Worm (Caenorhabditis elegans) whole organism, L1 larva: ENCODE measurements around the gene pals-21.

Experiments
- aly-2 ChIP-seq: fragments of 150-350 bp; optimal IDR thresholded peaks from 2 replicates; lab custom pipeline; 2014; ENCODE audit warnings: missing biosample characterization, missing genetic modification characterization
- ama-1 ChIP-seq: fragments of 150-350 bp; optimal IDR thresholded peaks from 2 replicates; lab custom pipeline; 2014
- blmp-1 ChIP-seq: fragments of 150-350 bp; optimal IDR thresholded peaks from 2 replicates; lab custom pipeline; 2014; ENCODE audit warnings: missing biosample characterization, missing genetic modification characterization
- ces-1 ChIP-seq: fragments of 150-350 bp; optimal IDR thresholded peaks from 2 replicates; lab custom pipeline; 2014; ENCODE audit warnings: missing biosample characterization, missing genetic modification reagents, missing genetic modification characterization
- efl-1 ChIP-seq, 4 experiments: fragments of 150-350 bp; optimal IDR thresholded peaks in 3 of 4; peaks in 1 of 4; 1 replicate in 1 of 4; 2 replicates in 3 of 4; lab custom pipeline; 2014; ENCODE audit warnings: missing biosample characterization in 2 of 4, missing genetic modification characterization in 2 of 4, missing genetic modification reagents in 2 of 4
- jun-1 ChIP-seq: fragments of 150-350 bp; optimal IDR thresholded peaks from 2 replicates; lab custom pipeline; 2014; ENCODE audit warnings: missing biosample characterization, missing genetic modification reagents, missing genetic modification characterization
- lin-15B ChIP-seq: fragments of 150-350 bp; sonication (generic microtip); optimal IDR thresholded peaks from 3 replicates; lab custom pipeline; 2014; ENCODE audit warnings: missing biosample characterization, missing genetic modification characterization
- nhr-11 ChIP-seq: fragments of 150-350 bp; optimal IDR thresholded peaks from 2 replicates; lab custom pipeline; 2014; ENCODE audit warnings: missing biosample characterization, missing genetic modification characterization
- nhr-76 ChIP-seq: sonication (generic microtip); optimal IDR thresholded peaks from 2 replicates; lab custom pipeline; 2017; ENCODE audit warnings: missing biosample characterization, missing genetic modification characterization
- skn-1 ChIP-seq: fragments of 150-350 bp; optimal IDR thresholded peaks from 2 replicates; lab custom pipeline; 2014; ENCODE audit warnings: missing biosample characterization, missing genetic modification characterization
- snpc-4 ChIP-seq: fragments of 150-350 bp; optimal IDR thresholded peaks from 2 replicates; lab custom pipeline; 2014; ENCODE audit warnings: missing biosample characterization, missing genetic modification characterization
- sptf-1 ChIP-seq: fragments of 150-350 bp; optimal IDR thresholded peaks from 2 replicates; lab custom pipeline; 2014; ENCODE audit warnings: missing biosample characterization, missing genetic modification characterization
- swsn-7 ChIP-seq: sonication (generic microtip); optimal IDR thresholded peaks from 2 replicates; lab custom pipeline; 2016; ENCODE audit warnings: missing genetic modification characterization, missing compliant biosample characterization
- unc-62 ChIP-seq: fragments of 150-350 bp; optimal IDR thresholded peaks from 2 replicates; lab custom pipeline; 2014; ENCODE audit warnings: missing biosample characterization, missing genetic modification reagents, missing genetic modification characterization

ce11 chrIII:1354523-1354922 lies 25.9 kb downstream of the pals-21 start:
- no peak for TF ChIP-seq nhr-76 (tag; lab: Kevin White, UChicago)
- no peak for TF ChIP-seq skn-1 (tag; lab: Kevin White, UChicago)
- no peak for TF ChIP-seq nhr-11 (tag; lab: Kevin White, UChicago)
- TF ChIP-seq swsn-7, result no peak
- no peak for TF ChIP-seq blmp-1 (tag; lab: Kevin White, UChicago)
- no peak for TF ChIP-seq lin-15B (tag; lab: Kevin White, UChicago)
- no peak for TF ChIP-seq aly-2
- no peak for TF ChIP-seq jun-1 (tag; lab: Kevin White, UChicago)
- TF ChIP-seq efl-1 (optimal IDR thresholded peaks at IDR 0.05; lab: Kevin White, UChicago), result no peak
- no peak for TF ChIP-seq efl-1 (GFP tag; optimal IDR thresholded peaks at IDR 0.05 in 1 of 2; lab: Kevin White, UChicago)
- TF ChIP-seq ama-1 (lab: Kevin White, UChicago), result no peak
- TF ChIP-seq sptf-1 (tag; lab: Kevin White, UChicago), result no peak
- no peak for TF ChIP-seq unc-62
- no peak for TF ChIP-seq snpc-4
- TF ChIP-seq ces-1 (GFP tag; lab: Kevin White, UChicago), result no peak
